Worm (Caenorhabditis elegans): Measurements from ENCODE around the gene str-114.

- TF ChIP-seq flt-1 (GFP tag; IDR thresholded peaks at IDR 0.05) (no peak), med-1 (GFP tag; optimal IDR thresholded peaks at IDR 0.05; ENCODE audit: insufficient read depth) (no peak), tab-1 (GFP tag; IDR thresholded peaks at IDR 0.05) (no peak), klf-2 (GFP tag; conservative IDR thresholded peaks at IDR 0.05) (no peak), ztf-23 (GFP tag; IDR thresholded peaks at IDR 0.05) (no peak), ztf-29 (GFP tag; IDR thresholded peaks at IDR 0.05) (no peak)
These were observed 44.1 kb downstream of the str-114 start for ce11 chrV:3693657-3694056.
